Fruit fly (Drosophila melanogaster): ENCODE data around the gene Sgs7.
A peak's percentile ranks its signal among the peaks of the same experiment; 100 is the strongest.

The Sgs7 gene

DNA sequence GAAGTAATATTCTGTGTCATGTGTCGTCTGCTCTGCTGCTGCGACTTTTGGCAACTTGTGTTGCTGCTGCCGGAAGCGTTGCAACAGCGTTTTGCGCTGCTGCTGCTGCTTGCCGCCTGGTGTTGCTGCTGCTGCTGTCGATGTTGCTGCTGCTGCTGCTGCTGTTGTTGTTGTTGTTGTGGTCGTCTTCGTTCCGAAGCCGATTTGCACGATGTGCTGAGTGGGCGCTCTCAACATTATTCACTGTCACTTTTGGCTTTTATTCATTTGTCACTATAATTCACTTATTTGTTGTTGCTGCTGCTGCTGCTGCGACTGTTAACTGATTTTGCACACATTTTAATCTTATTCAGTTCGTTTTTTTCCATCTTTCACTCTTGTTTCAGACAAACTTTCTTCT, 32.8 kb downstream of the Sgs7 start:
- TF ChIP-seq fd96Ca (GFP tag; IDR thresholded peaks at IDR 0.05) (no peak), CG14655 (GFP tag; optimal IDR thresholded peaks at IDR 0.05) (no peak), rn (GFP tag; IDR thresholded peaks at IDR 0.05) (no peak), D1 (tag; optimal IDR thresholded peaks at IDR 0.05) (no peak), CG13204 (GFP tag; optimal IDR thresholded peaks at IDR 0.05) (no peak), CG10348 (GFP tag; IDR thresholded peaks at IDR 0.05) (no peak), gl (tag; optimal IDR thresholded peaks at IDR 0.05) (no peak), Pif1A (GFP tag; optimal IDR thresholded peaks at IDR 0.05) (no peak), CG34367 (tag; optimal IDR thresholded peaks at IDR 0.05) (no peak), CG8301 (tag; optimal IDR thresholded peaks at IDR 0.05) (no peak), CG12605 (GFP tag; IDR thresholded peaks at IDR 0.05) (no peak), CG8159 (tag; optimal IDR thresholded peaks at IDR 0.05) (no peak), CG9948 (tag; optimal IDR thresholded peaks at IDR 0.05) (no peak), CG4496 (GFP tag; IDR thresholded peaks at IDR 0.05) (no peak), Ets98B (GFP tag; IDR thresholded peaks at IDR 0.05) (no peak), CG32121 (GFP tag; IDR thresholded peaks at IDR 0.05) (no peak), Snoo (tag; optimal IDR thresholded peaks at IDR 0.05) (no peak), Pif1B (GFP tag; optimal IDR thresholded peaks at IDR 0.05) (no peak)

DNA sequence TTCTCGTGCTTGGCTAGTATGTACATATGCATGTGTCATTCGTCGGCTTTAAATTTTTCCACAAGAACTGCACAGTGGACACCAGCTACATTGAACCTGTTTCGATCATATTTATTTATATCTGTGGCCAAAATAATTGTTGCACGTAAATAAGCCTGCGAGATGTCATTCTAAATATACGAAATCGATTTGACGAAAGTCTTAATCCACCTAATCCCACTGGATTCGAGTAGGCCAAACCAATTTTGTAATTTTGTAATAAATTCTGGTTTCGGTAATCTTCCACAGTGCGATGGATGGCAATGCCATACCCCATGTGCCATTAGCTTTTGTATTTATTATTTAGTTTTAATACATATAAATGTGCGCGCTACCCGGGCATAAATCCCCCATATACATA, 33.3 kb downstream of the Sgs7 start:
- TF ChIP-seq CG17806 (tag; optimal IDR thresholded peaks at IDR 0.05) (no peak), Snoo (tag; optimal IDR thresholded peaks at IDR 0.05) (no peak), Pif1B (GFP tag; optimal IDR thresholded peaks at IDR 0.05) (no peak), CG32121 (GFP tag; IDR thresholded peaks at IDR 0.05) (no peak), CG4496 (GFP tag; IDR thresholded peaks at IDR 0.05) (no peak), fd96Ca (GFP tag; IDR thresholded peaks at IDR 0.05) (no peak), CG14655 (GFP tag; optimal IDR thresholded peaks at IDR 0.05) (no peak), CG13204 (GFP tag; optimal IDR thresholded peaks at IDR 0.05) (no peak), Pif1A (GFP tag; optimal IDR thresholded peaks at IDR 0.05) (no peak), D1 (tag; optimal IDR thresholded peaks at IDR 0.05) (no peak), EcR (GFP tag; optimal IDR thresholded peaks at IDR 0.05) (no peak), CG15710 (tag; optimal IDR thresholded peaks at IDR 0.05) (no peak), CG9948 (tag; optimal IDR thresholded peaks at IDR 0.05) (no peak), CG8301 (tag; optimal IDR thresholded peaks at IDR 0.05) (no peak), Ets98B (GFP tag; IDR thresholded peaks at IDR 0.05) (no peak), CG8159 (tag; optimal IDR thresholded peaks at IDR 0.05) (no peak), CG10348 (GFP tag; IDR thresholded peaks at IDR 0.05) (no peak), rn (GFP tag; IDR thresholded peaks at IDR 0.05) (no peak)

- TF ChIP-seq CG8159 (tag; optimal IDR thresholded peaks at IDR 0.05) (peak; percentile 83), CG4496 (GFP tag; IDR thresholded peaks at IDR 0.05) (0 out of 3 replicates have a peak, but pooled peaks have one; percentile 22), CG10348 (GFP tag; IDR thresholded peaks at IDR 0.05) (no peak), rn (GFP tag; IDR thresholded peaks at IDR 0.05) (no peak), CG9948 (tag; optimal IDR thresholded peaks at IDR 0.05) (no peak)
Observed at dm6 chr3L:11543681-11544299, 34.1 kb downstream of the Sgs7 start.

DNA sequence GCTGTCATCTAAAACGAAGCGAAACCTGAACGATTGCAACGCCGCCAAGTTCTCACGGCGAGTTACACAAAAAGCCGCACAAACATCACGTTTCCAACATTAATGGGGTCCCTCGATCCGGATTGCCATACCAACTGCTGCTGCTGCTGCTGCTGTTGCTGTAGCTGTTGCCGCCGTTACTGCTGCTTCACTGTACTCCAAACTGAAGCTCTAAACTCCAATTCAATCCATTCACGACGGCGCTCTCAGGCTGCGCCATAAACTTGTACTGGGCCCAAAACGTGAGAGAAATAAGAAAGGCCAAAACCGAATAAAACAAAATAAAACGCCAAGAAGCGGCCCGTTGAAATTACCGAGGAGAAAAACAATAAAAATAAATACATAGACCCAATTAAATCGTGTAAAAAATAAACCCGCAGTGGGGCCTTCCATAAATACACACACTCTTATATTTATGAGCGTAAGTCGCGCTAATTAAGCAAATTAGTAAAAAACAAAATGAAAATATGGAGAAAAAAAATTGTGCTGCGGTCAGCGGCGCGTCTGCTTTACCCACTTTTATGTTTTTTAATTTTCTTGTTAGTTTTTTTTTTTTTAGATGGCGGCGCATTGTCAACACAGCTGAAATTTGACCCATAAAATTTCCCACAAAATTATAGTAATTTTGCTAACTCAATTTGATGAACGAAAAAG, 37.8 kb downstream of the Sgs7 start:
- TF ChIP-seq CG32121 (GFP tag; IDR thresholded peaks at IDR 0.05), result no peak; the same call in 1 of the 2 replicates
- peak; percentile 13; the same call in 1 of the 2 replicates for TF ChIP-seq Ets98B (GFP tag; IDR thresholded peaks at IDR 0.05)

- TF ChIP-seq Ets98B (GFP tag; IDR thresholded peaks at IDR 0.05) (no peak), CG8159 (tag; optimal IDR thresholded peaks at IDR 0.05) (no peak), CG17806 (tag; optimal IDR thresholded peaks at IDR 0.05) (no peak), D1 (tag; optimal IDR thresholded peaks at IDR 0.05) (no peak), CG34367 (tag; optimal IDR thresholded peaks at IDR 0.05) (no peak), CG9948 (tag; optimal IDR thresholded peaks at IDR 0.05) (no peak)
Observed at dm6 chr3L:11548009-11548408, 38.3 kb downstream of the Sgs7 start.

- no peak for TF ChIP-seq CG10348 (GFP tag; IDR thresholded peaks at IDR 0.05)
- peak; percentile 51 for TF ChIP-seq Ets98B (GFP tag; IDR thresholded peaks at IDR 0.05)
- 0 out of 3 replicates have a peak, but pooled peaks have one; percentile 37 for TF ChIP-seq fd96Ca (GFP tag; IDR thresholded peaks at IDR 0.05)
- TF ChIP-seq CG14655 (GFP tag; optimal IDR thresholded peaks at IDR 0.05), result no peak
- TF ChIP-seq CG15710 (tag; optimal IDR thresholded peaks at IDR 0.05), result no peak
- peak; percentile 58 for TF ChIP-seq CG12605 (GFP tag; IDR thresholded peaks at IDR 0.05)
Observed at dm6 chr3L:11549432-11549831, 39.8 kb downstream of the Sgs7 start.

All from whole organism, pupa.